Fruit fly (Drosophila melanogaster): ENCODE data around the gene Rsod.

The Rsod gene

dm6 chr3R:30200091-30200698 is 29.2 kb upstream of the Rsod start:
- TF ChIP-seq CG6689 (GFP tag; IDR thresholded peaks at IDR 0.05): peak; percentile 21; the same call in 1 of the 2 replicates
- TF ChIP-seq CG7357 (GFP tag; IDR thresholded peaks at IDR 0.05): 0 out of 3 replicates have a peak, but pooled peaks have one; percentile 23
- TF ChIP-seq fd96Cb (tag; optimal IDR thresholded peaks at IDR 0.05): peak; percentile 5
- TF ChIP-seq Hr78 (GFP tag; optimal IDR thresholded peaks at IDR 0.05): peak in 1 of 2 experiments; percentile 46
- peak; percentile 12 for TF ChIP-seq CG30403 (GFP tag; optimal IDR thresholded peaks at IDR 0.05)
- TF ChIP-seq Ets97D (GFP tag; optimal IDR thresholded peaks at IDR 0.05): no peak
- TF ChIP-seq CG8924 (tag; optimal IDR thresholded peaks at IDR 0.05): peak; percentile 5
- TF ChIP-seq pnt (GFP tag; optimal IDR thresholded peaks at IDR 0.05): peak; percentile 17
- no peak for TF ChIP-seq CG9876 (GFP tag; optimal IDR thresholded peaks at IDR 0.05)
- no peak for TF ChIP-seq HLH4C (GFP tag; IDR thresholded peaks at IDR 0.05; ENCODE audit: partially characterized antibody)
- TF ChIP-seq Taf1 (GFP tag; IDR thresholded peaks at IDR 0.05): 0 out of 2 replicates have a peak, but pooled peaks have one; percentile 41
- TF ChIP-seq ap (GFP tag; IDR thresholded peaks at IDR 0.05): no peak
- TF ChIP-seq toy (GFP tag; IDR thresholded peaks at IDR 0.05): 0 out of 2 replicates have a peak, but pooled peaks have one; percentile 33
- TF ChIP-seq CG10543 (GFP tag; optimal IDR thresholded peaks at IDR 0.05): peak; percentile 52
- peak; percentile 44 for TF ChIP-seq HLH54F (GFP tag; optimal IDR thresholded peaks at IDR 0.05)
- TF ChIP-seq Hr51 (GFP tag; optimal IDR thresholded peaks at IDR 0.05): peak in 1 of 2 experiments; percentile 42
- TF ChIP-seq D19B (GFP tag; optimal IDR thresholded peaks at IDR 0.05): peak; percentile 75
- peak; percentile 49; the same call in 1 of the 3 replicates for TF ChIP-seq CG17361 (GFP tag; IDR thresholded peaks at IDR 0.05)
- TF ChIP-seq twi (tag; optimal IDR thresholded peaks at IDR 0.05): no peak
- peak; percentile 18 for TF ChIP-seq lilli (GFP tag; optimal IDR thresholded peaks at IDR 0.05)
- no peak for TF ChIP-seq CG30431 (GFP tag; optimal IDR thresholded peaks at IDR 0.05)
- TF ChIP-seq CG15514 (GFP tag; optimal IDR thresholded peaks at IDR 0.05): peak; percentile 6
- 0 out of 3 replicates have a peak, but pooled peaks have one; percentile 24 for TF ChIP-seq otp (GFP tag; IDR thresholded peaks at IDR 0.05)
- no peak for TF ChIP-seq Awh (GFP tag; IDR thresholded peaks at IDR 0.05)
- TF ChIP-seq cwo (GFP tag; optimal IDR thresholded peaks at IDR 0.05): peak; percentile 82
- peak; percentile 36 for TF ChIP-seq lmd (GFP tag; IDR thresholded peaks at IDR 0.05)
- peak; percentile 34; the same call in 1 of the 2 replicates for TF ChIP-seq Atf6 (GFP tag; IDR thresholded peaks at IDR 0.05)
- peak; percentile 23 for TF ChIP-seq CG13624 (GFP tag; optimal IDR thresholded peaks at IDR 0.05)
- TF ChIP-seq HLH3B (GFP tag; IDR thresholded peaks at IDR 0.05): no peak
- TF ChIP-seq mld (GFP tag; IDR thresholded peaks at IDR 0.05; ENCODE audit: partially characterized antibody): no peak
- TF ChIP-seq sr (GFP tag; IDR thresholded peaks at IDR 0.05): peak; percentile 85
- TF ChIP-seq row (GFP tag; IDR thresholded peaks at IDR 0.05): peak; percentile 72
- no peak for TF ChIP-seq E2f1 (GFP tag; IDR thresholded peaks at IDR 0.05)
- TF ChIP-seq Side (GFP tag; optimal IDR thresholded peaks at IDR 0.05): peak; percentile 33
- no peak for TF ChIP-seq Xrp1 (GFP tag; IDR thresholded peaks at IDR 0.05)
- peak; percentile 18 for TF ChIP-seq CG17359 (tag; optimal IDR thresholded peaks at IDR 0.05)
- peak; percentile 17 for TF ChIP-seq ATbp (GFP tag; optimal IDR thresholded peaks at IDR 0.05)
- peak; percentile 11; the same call in 1 of the 2 replicates for TF ChIP-seq MBD-R2 (GFP tag; IDR thresholded peaks at IDR 0.05)
- peak; percentile 61 for TF ChIP-seq sens (GFP tag)
- no peak for TF ChIP-seq Trl (optimal IDR thresholded peaks at IDR 0.05)
- peak; percentile 5 for TF ChIP-seq Trl (GFP tag; optimal IDR thresholded peaks at IDR 0.05)
- peak; percentile 28 for TF ChIP-seq CG2678 (tag; optimal IDR thresholded peaks at IDR 0.05)
- TF ChIP-seq gem (tag; optimal IDR thresholded peaks at IDR 0.05): peak; percentile 34
- no peak for TF ChIP-seq CG2116 (GFP tag; optimal IDR thresholded peaks at IDR 0.05)
- peak; percentile 11 for TF ChIP-seq phol (tag; optimal IDR thresholded peaks at IDR 0.05)
- peak; percentile 26; the same call in 1 of the 2 replicates for TF ChIP-seq Rfx (GFP tag; IDR thresholded peaks at IDR 0.05)
- no peak for TF ChIP-seq HLHmδ (GFP tag; optimal IDR thresholded peaks at IDR 0.05)
- TF ChIP-seq CG15269 (tag; optimal IDR thresholded peaks at IDR 0.05): peak; percentile 35
- no peak for TF ChIP-seq ttk (GFP tag; IDR thresholded peaks at IDR 0.05)

Measured in whole organism, embryonic.